Fruit fly (Drosophila melanogaster) whole organism, wandering third instar larva: ENCODE results near the gene Rabex-5.
A peak's percentile ranks its signal among the peaks of the same experiment; 100 is the strongest.
"Not testable (repeated sequence)": the region's sequence is repeated elsewhere in the genome, so short reads cannot be mapped to it uniquely, and the experiment has no call there.

Experiments used
- Abd-B ChIP-seq: fragments of >200 bp; optimal IDR thresholded peaks from 2 replicates; lab custom pipeline; 2017; ENCODE audit warnings: missing biosample characterization, missing genetic modification characterization
- CG32264 ChIP-seq: fragments of 200-800 bp; sonication (Bioruptor generic); optimal IDR thresholded peaks from 2 replicates; lab custom pipeline; 2016; ENCODE audit warnings: missing biosample characterization, missing genetic modification characterization
- CG9705 ChIP-seq: fragments of 200-800 bp; sonication (Bioruptor generic); optimal IDR thresholded peaks from 2 replicates; lab custom pipeline; 2018; ENCODE audit warnings: missing biosample characterization, mild to moderate bottlenecking, missing genetic modification characterization
- CrebA ChIP-seq: fragments of 200-800 bp; sonication (Bioruptor generic); optimal IDR thresholded peaks from 2 replicates; lab custom pipeline; 2016; ENCODE audit warnings: missing biosample characterization, mild to moderate bottlenecking, missing genetic modification characterization, borderline replicate concordance
- Dfd ChIP-seq: fragments of >200 bp; optimal IDR thresholded peaks from 2 replicates; lab custom pipeline; 2017; ENCODE audit warnings: missing biosample characterization, missing genetic modification characterization
- Dif ChIP-seq: fragments of 200-275, 200-300 bp; sonication (Bioruptor generic); optimal IDR thresholded peaks from 2 replicates; lab custom pipeline; 2018; ENCODE audit warnings: missing biosample characterization, missing genetic modification characterization; ENCODE audit not compliant: partially characterized antibody
- GATAd ChIP-seq: sonication (Bioruptor generic); optimal IDR thresholded peaks from 2 replicates; lab custom pipeline; 2016; ENCODE audit warnings: missing biosample characterization, missing genetic modification characterization
- HLH106 ChIP-seq: fragments of 200-800 bp; optimal IDR thresholded peaks from 3 replicates; lab custom pipeline; 2019; ENCODE audit warnings: missing biosample characterization, mild to moderate bottlenecking, missing genetic modification characterization, moderate library complexity
- Hnf4 ChIP-seq: fragments of 200-800 bp; sonication (Bioruptor generic); optimal IDR thresholded peaks from 2 replicates; lab custom pipeline; 2016; ENCODE audit warnings: missing biosample characterization, mild to moderate bottlenecking, missing genetic modification characterization
- Hr78 ChIP-seq: fragments of >200 bp; optimal IDR thresholded peaks from 2 replicates; lab custom pipeline; 2017; ENCODE audit warnings: missing biosample characterization, missing genetic modification characterization
- Hr83 ChIP-seq: fragments of 200-300 bp; sonication (Bioruptor generic); optimal IDR thresholded peaks from 2 replicates; lab custom pipeline; 2016; ENCODE audit warnings: missing biosample characterization, mild to moderate bottlenecking, missing genetic modification characterization, moderate library complexity; ENCODE audit not compliant: poor library complexity, severe bottlenecking
- Jra ChIP-seq: sonication (Bioruptor generic); optimal IDR thresholded peaks from 2 replicates; lab custom pipeline; 2016; ENCODE audit warnings: missing biosample characterization, missing genetic modification characterization
- Mio ChIP-seq: sonication (Bioruptor generic); optimal IDR thresholded peaks from 2 replicates; lab custom pipeline; 2016; ENCODE audit warnings: missing biosample characterization, missing genetic modification characterization
- Myc ChIP-seq: fragments of >200 bp; optimal IDR thresholded peaks from 2 replicates; lab custom pipeline; 2017
- N ChIP-seq: fragments of >200 bp; optimal IDR thresholded peaks from 2 replicates; lab custom pipeline; 2018; ENCODE audit warnings: missing biosample characterization, missing external identifiers, missing genetic modification characterization
- OdsH ChIP-seq: fragments of 200-800 bp; sonication (Bioruptor generic); optimal IDR thresholded peaks from 2 replicates; lab custom pipeline; 2016; ENCODE audit warnings: missing biosample characterization, mild to moderate bottlenecking, missing genetic modification characterization
- Rel ChIP-seq, 2 experiments: fragments of 200-800 bp; sonication (Bioruptor generic) in 1 of 2; optimal IDR thresholded peaks; 2 replicates in 1 of 2; 3 replicates in 1 of 2; lab custom pipeline; 2016 to 2019; ENCODE audit warnings: mild to moderate bottlenecking in 2 of 2, missing biosample characterization in 2 of 2, missing genetic modification characterization in 2 of 2, moderate library complexity in 1 of 2
- Sp1 ChIP-seq: fragments of 200-800 bp; sonication (Bioruptor generic); optimal IDR thresholded peaks from 3 replicates; lab custom pipeline; 2019; ENCODE audit warnings: missing biosample characterization, mild to moderate bottlenecking, missing genetic modification characterization, moderate library complexity
- Vsx2 ChIP-seq: fragments of 200-300, 225-300 bp; sonication (Bioruptor generic); optimal IDR thresholded peaks from 2 replicates; lab custom pipeline; 2018; ENCODE audit warnings: missing biosample characterization, missing genetic modification characterization; ENCODE audit not compliant: partially characterized antibody
- br ChIP-seq: fragments of 200-800 bp; sonication (Bioruptor generic); optimal IDR thresholded peaks from 2 replicates; lab custom pipeline; 2016; ENCODE audit warnings: missing biosample characterization, missing genetic modification characterization
- brk ChIP-seq: fragments of 200-800 bp; sonication (Bioruptor generic); optimal IDR thresholded peaks from 2 replicates; lab custom pipeline; 2016; ENCODE audit warnings: missing biosample characterization, mild to moderate bottlenecking, missing genetic modification characterization
- dl ChIP-seq, 2 experiments: fragments of 175-275, 200-275 bp in 1 of 2; fragments of 200-275 bp in 1 of 2; sonication (Bioruptor generic); optimal IDR thresholded peaks; lab custom pipeline; 2018; ENCODE audit warnings: mild to moderate bottlenecking in 2 of 2, missing biosample characterization in 2 of 2, missing genetic modification characterization in 2 of 2, moderate library complexity in 2 of 2; ENCODE audit not compliant: partially characterized antibody in 2 of 2, insufficient read depth in 1 of 2
- dmrt93B ChIP-seq: fragments of 200-800 bp; sonication (Bioruptor generic); optimal IDR thresholded peaks from 2 replicates; lab custom pipeline; 2018; ENCODE audit warnings: missing biosample characterization, mild to moderate bottlenecking, missing genetic modification characterization
- dsf ChIP-seq: sonication (Bioruptor generic); optimal IDR thresholded peaks from 2 replicates; lab custom pipeline; 2016; ENCODE audit warnings: missing biosample characterization, missing genetic modification characterization, borderline replicate concordance
- ey ChIP-seq: fragments of 200-800 bp; sonication (Bioruptor generic); optimal IDR thresholded peaks from 2 replicates; lab custom pipeline; 2016; ENCODE audit warnings: missing biosample characterization, missing genetic modification characterization
- foxo ChIP-seq, 2 experiments: fragments of 200-800 bp; sonication (Bioruptor generic); optimal IDR thresholded peaks; 2 replicates in 1 of 2; 3 replicates in 1 of 2; lab custom pipeline; 2016 to 2017; ENCODE audit warnings: missing biosample characterization in 2 of 2, missing genetic modification characterization in 2 of 2
- fru ChIP-seq: fragments of 200-800 bp; sonication (Bioruptor generic); optimal IDR thresholded peaks from 3 replicates; lab custom pipeline; 2016; ENCODE audit warnings: missing biosample characterization, mild to moderate bottlenecking, missing genetic modification characterization
- h ChIP-seq: fragments of 200-800 bp; sonication (Bioruptor generic); optimal IDR thresholded peaks from 3 replicates; lab custom pipeline; 2016; ENCODE audit warnings: missing biosample characterization, mild to moderate bottlenecking, missing genetic modification characterization
- jim ChIP-seq: fragments of 175-275, 200-325 bp; sonication (Bioruptor generic); optimal IDR thresholded peaks from 2 replicates; lab custom pipeline; 2016; ENCODE audit warnings: missing biosample characterization, mild to moderate bottlenecking, missing genetic modification characterization
- lola ChIP-seq: fragments of >200 bp; optimal IDR thresholded peaks from 2 replicates; lab custom pipeline; 2017; ENCODE audit warnings: missing biosample characterization, missing genetic modification characterization
- pan ChIP-seq: fragments of >200 bp; optimal IDR thresholded peaks from 2 replicates; lab custom pipeline; 2017
- psq ChIP-seq: fragments of 200-800 bp; sonication (Bioruptor generic); optimal IDR thresholded peaks from 3 replicates; lab custom pipeline; 2017; ENCODE audit warnings: missing biosample characterization, mild to moderate bottlenecking, missing genetic modification characterization, moderate library complexity
- rgr ChIP-seq: fragments of 200-800 bp; sonication (Bioruptor generic); optimal IDR thresholded peaks from 3 replicates; lab custom pipeline; 2016; ENCODE audit warnings: missing biosample characterization, mild to moderate bottlenecking, missing genetic modification characterization
- sage ChIP-seq: fragments of 200-800 bp; sonication (Bioruptor generic); optimal IDR thresholded peaks from 2 replicates; lab custom pipeline; 2016; ENCODE audit warnings: missing biosample characterization, mild to moderate bottlenecking, missing genetic modification characterization
- sv ChIP-seq: fragments of 200-800 bp; sonication (Bioruptor generic); optimal IDR thresholded peaks from 3 replicates; lab custom pipeline; 2016; ENCODE audit warnings: missing biosample characterization, missing genetic modification characterization
- tai ChIP-seq: sonication (Bioruptor generic); optimal IDR thresholded peaks from 2 replicates; lab custom pipeline; 2016; ENCODE audit warnings: missing biosample characterization, missing genetic modification characterization
- usp ChIP-seq: fragments of >200 bp; optimal IDR thresholded peaks from 2 replicates; lab custom pipeline; 2017; ENCODE audit warnings: missing biosample characterization, missing genetic modification characterization
- woc ChIP-seq: sonication (Bioruptor generic); optimal IDR thresholded peaks from 2 replicates; lab custom pipeline; 2016; ENCODE audit warnings: missing biosample characterization, mild to moderate bottlenecking, missing genetic modification characterization

Gene Rabex-5

dm6 chr3L:1295693-1296092 is at the start of gene Rabex-5:
TSS of gene Rabex-5 (plus strand) at chr3L:1295913.
- no peak for TF ChIP-seq CrebA (GFP tag; lab: Kevin White, UChicago)
- TF ChIP-seq Rel (GFP tag; optimal IDR thresholded peaks at IDR 0.05; lab: Kevin White, UChicago): no peak
- peak; percentile 100 for TF ChIP-seq Rel (tag; optimal IDR thresholded peaks at IDR 0.05; lab: Kevin White, UChicago)
- TF ChIP-seq Abd-B (GFP tag; lab: Kevin White, UChicago): no peak
- no peak for TF ChIP-seq tai (GFP tag; lab: Kevin White, UChicago)
- TF ChIP-seq woc (GFP tag; lab: Kevin White, UChicago): peak; percentile 55
- TF ChIP-seq Vsx2 (GFP tag; lab: Kevin White, UChicago): no peak
- no peak for TF ChIP-seq psq (GFP tag; lab: Kevin White, UChicago)
- TF ChIP-seq dl (GFP tag; optimal IDR thresholded peaks at IDR 0.05; lab: Kevin White, UChicago; ENCODE audit: insufficient read depth in 1 of 2, partially characterized antibody in 2 of 2): no peak
- TF ChIP-seq Hnf4 (GFP tag; lab: Kevin White, UChicago): no peak
- peak; percentile 28 for TF ChIP-seq rgr (GFP tag; lab: Kevin White, UChicago)
- TF ChIP-seq dmrt93B (GFP tag; lab: Kevin White, UChicago): no peak
- peak; percentile 18 for TF ChIP-seq Hr83 (GFP tag; lab: Kevin White, UChicago)
- TF ChIP-seq usp (GFP tag; lab: Kevin White, UChicago): no peak
- TF ChIP-seq sage (GFP tag; lab: Kevin White, UChicago): no peak
- peak; percentile 16 for TF ChIP-seq ey (GFP tag; lab: Kevin White, UChicago)
- no peak for TF ChIP-seq N (GFP tag; lab: Kevin White, UChicago)
- TF ChIP-seq HLH106 (tag; lab: Kevin White, UChicago): peak; percentile 33
- TF ChIP-seq sv: no peak
- TF ChIP-seq Myc (lab: Kevin White, UChicago): no peak
- TF ChIP-seq CG9705 (GFP tag; lab: Kevin White, UChicago): no peak
- TF ChIP-seq pan (lab: Kevin White, UChicago): no peak
- no peak for TF ChIP-seq br (GFP tag; lab: Kevin White, UChicago)
- no peak for TF ChIP-seq Sp1 (GFP tag; lab: Kevin White, UChicago)
- TF ChIP-seq brk: no peak
- no peak for TF ChIP-seq Mio
- no peak for TF ChIP-seq dsf (GFP tag; lab: Kevin White, UChicago)
- TF ChIP-seq GATAd (GFP tag; lab: Kevin White, UChicago): no peak
- peak in 1 of 2 experiments; percentile 43 for TF ChIP-seq foxo (GFP tag; optimal IDR thresholded peaks at IDR 0.05; lab: Kevin White, UChicago)
- no peak for TF ChIP-seq Dfd (GFP tag; lab: Kevin White, UChicago)
- no peak for TF ChIP-seq fru (GFP tag; lab: Kevin White, UChicago)
- TF ChIP-seq h: no peak
- no peak for TF ChIP-seq OdsH
- TF ChIP-seq, all 38 proteins: peak for 7

- TF ChIP-seq Jra (GFP tag; lab: Kevin White, UChicago); rgr (GFP tag; lab: Kevin White, UChicago); sv: not testable (repeated sequence)
Measured at dm6 chr3L:1246823-1247222, 48.9 kb upstream of the Rabex-5 start, which contains the start of gene CG32318. TSS of gene CG32318 (minus strand) at chr3L:1246923.

DNA sequence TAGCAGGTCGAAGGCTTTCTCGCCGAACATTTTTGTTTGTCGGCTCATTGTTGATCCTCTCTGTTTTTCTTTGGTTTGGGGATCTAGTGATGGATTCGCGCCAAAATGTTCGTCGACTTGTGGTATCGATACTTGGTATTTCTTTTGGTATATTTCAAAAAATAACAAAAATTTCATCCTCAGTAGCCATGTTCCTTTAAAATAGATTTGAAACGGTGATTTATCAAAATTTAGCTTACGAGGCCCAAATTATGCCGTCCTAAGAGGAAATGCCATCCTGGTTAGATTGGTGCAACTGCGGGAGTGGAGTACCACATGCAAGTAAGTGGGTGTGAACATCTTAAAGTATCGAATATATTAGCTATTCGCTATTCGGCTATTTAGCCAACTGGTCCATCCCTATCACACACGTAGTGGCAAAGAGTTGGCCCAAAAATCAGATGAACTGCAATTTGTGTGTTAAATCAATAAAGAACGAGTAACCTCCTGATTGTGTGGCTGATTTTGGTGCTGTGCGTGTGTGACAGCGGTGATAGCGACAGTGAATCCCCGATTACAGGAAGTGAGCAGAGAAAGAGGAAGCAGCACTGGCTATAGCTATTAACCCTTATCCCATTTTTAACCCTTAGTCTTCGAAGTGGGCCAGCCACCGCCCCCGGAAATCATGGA is 48.0 kb upstream of the Rabex-5 start, which contains the start of the genes Psf1 and Sac1:
Gene Psf1 (minus strand): TSS at position 51 of the 669 bp plus-strand sequence.
Gene Sac1 (plus strand): TSS at position 191 of the 669 bp plus-strand sequence.
- TF ChIP-seq Jra (GFP tag; lab: Kevin White, UChicago) (no peak), fru (GFP tag; lab: Kevin White, UChicago) (peak; percentile 8), Dfd (GFP tag; lab: Kevin White, UChicago) (no peak), CrebA (GFP tag; lab: Kevin White, UChicago) (no peak), usp (GFP tag; lab: Kevin White, UChicago) (no peak), Hnf4 (GFP tag; lab: Kevin White, UChicago) (no peak), Sp1 (GFP tag; lab: Kevin White, UChicago) (peak; percentile 30), br (GFP tag; lab: Kevin White, UChicago) (no peak), dl (GFP tag; optimal IDR thresholded peaks at IDR 0.05; lab: Kevin White, UChicago; ENCODE audit: insufficient read depth in 1 of 2, partially characterized antibody in 2 of 2) (no peak), CG32264 (GFP tag; lab: Kevin White, UChicago) (no peak), Hr78 (no peak), Myc (lab: Kevin White, UChicago) (peak; percentile 53), Vsx2 (GFP tag; lab: Kevin White, UChicago) (no peak), woc (GFP tag; lab: Kevin White, UChicago) (peak; percentile 60), Mio (no peak), CG9705 (GFP tag; lab: Kevin White, UChicago) (no peak), brk (no peak), N (GFP tag; lab: Kevin White, UChicago) (no peak), GATAd (GFP tag; lab: Kevin White, UChicago) (no peak), sage (GFP tag; lab: Kevin White, UChicago) (no peak), psq (GFP tag; lab: Kevin White, UChicago) (peak; percentile 38), jim (no peak), OdsH (no peak), Dif (GFP tag; lab: Kevin White, UChicago) (no peak), sv (peak; percentile 37), Abd-B (GFP tag; lab: Kevin White, UChicago) (no peak), pan (lab: Kevin White, UChicago) (no peak), ey (GFP tag; lab: Kevin White, UChicago) (peak; percentile 41), tai (GFP tag; lab: Kevin White, UChicago) (no peak), Hr83 (GFP tag; lab: Kevin White, UChicago) (no peak), dmrt93B (GFP tag; lab: Kevin White, UChicago) (peak; percentile 19), dsf (GFP tag; lab: Kevin White, UChicago) (no peak), lola (no peak), Rel (GFP tag; optimal IDR thresholded peaks at IDR 0.05; lab: Kevin White, UChicago) (no peak), Rel (tag; optimal IDR thresholded peaks at IDR 0.05; lab: Kevin White, UChicago) (peak; percentile 73), rgr (GFP tag; lab: Kevin White, UChicago) (peak; percentile 44), HLH106 (tag; lab: Kevin White, UChicago) (peak; percentile 55)
